Worm (Caenorhabditis elegans): ENCODE measurements around the gene kin-16.

The kin-16 gene

DNA sequence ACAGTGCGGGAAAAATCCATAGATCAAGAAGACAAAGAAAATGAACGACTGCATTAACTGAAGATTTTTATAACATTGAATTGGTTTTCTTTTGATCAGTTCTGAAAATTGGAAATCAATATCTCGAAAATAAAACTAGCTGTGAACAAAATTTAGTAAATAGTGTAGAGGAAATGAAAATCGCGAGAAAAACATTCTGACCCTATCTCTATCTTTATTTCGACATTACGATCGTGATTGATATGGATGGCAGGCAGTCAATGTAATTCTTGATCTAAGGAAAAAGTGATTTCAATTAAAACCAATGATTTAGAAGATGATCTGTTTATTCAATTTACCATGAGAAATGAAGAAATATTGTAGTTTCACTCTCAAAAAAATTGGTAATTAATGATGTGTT is at the start of gene kin-16:
kin-16 (minus strand) TSS at position 101 of the 400 bp plus-strand sequence.
- no peak for TF ChIP-seq klf-2 (GFP tag; conservative IDR thresholded peaks at IDR 0.05)
- no peak for TF ChIP-seq flt-1 (GFP tag; IDR thresholded peaks at IDR 0.05)
- no peak for TF ChIP-seq ztf-23 (GFP tag; IDR thresholded peaks at IDR 0.05)
- no peak for TF ChIP-seq tab-1 (GFP tag; IDR thresholded peaks at IDR 0.05)
- TF ChIP-seq med-1 (GFP tag; optimal IDR thresholded peaks at IDR 0.05; ENCODE audit: insufficient read depth): no peak
- no peak for TF ChIP-seq ref-1 (GFP tag; conservative IDR thresholded peaks at IDR 0.05)
- TF ChIP-seq ztf-29 (GFP tag; IDR thresholded peaks at IDR 0.05): no peak
- no peak for TF ChIP-seq cog-1 (tag; optimal IDR thresholded peaks at IDR 0.05)
- TF ChIP-seq T22C8.4 (GFP tag; IDR thresholded peaks at IDR 0.05): no peak

DNA sequence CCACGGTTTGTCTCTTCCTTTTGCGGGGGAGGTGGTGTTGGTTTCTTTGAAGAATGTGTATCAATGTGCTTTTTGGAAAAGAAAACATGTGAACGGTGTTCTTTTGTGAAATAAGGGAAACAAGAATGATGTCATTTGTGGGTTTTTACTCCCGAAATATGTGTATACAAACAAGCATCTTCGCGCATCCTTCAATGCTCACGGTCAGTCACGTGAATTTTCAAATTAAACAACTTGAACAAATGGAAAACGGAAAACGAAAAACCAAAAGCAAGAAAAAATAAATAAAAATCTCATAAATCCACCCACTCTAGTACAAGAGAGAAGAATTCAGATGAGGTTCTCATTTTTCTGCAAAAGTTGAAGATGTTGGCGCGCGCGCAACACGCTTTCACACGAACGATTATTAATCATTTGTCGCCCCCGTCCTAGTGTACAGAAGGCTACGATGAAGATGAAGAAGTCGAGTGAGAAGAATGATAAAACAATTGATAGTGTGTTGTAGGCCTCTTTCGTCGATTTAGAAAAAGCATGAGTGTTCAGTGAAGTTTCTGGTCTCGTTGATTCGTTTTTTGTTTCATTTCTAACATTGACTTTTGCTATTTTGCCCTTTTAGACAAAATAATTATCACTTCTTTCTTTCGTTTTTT is 49.3 kb upstream of the kin-16 start:
- TF ChIP-seq tab-1 (GFP tag; IDR thresholded peaks at IDR 0.05): no peak
- no peak for TF ChIP-seq cog-1 (tag; optimal IDR thresholded peaks at IDR 0.05)
- TF ChIP-seq flt-1 (GFP tag; IDR thresholded peaks at IDR 0.05): no peak
- no peak for TF ChIP-seq T22C8.4 (GFP tag; IDR thresholded peaks at IDR 0.05)
- TF ChIP-seq med-1 (GFP tag; optimal IDR thresholded peaks at IDR 0.05; ENCODE audit: insufficient read depth): no peak
- TF ChIP-seq ztf-29 (GFP tag; IDR thresholded peaks at IDR 0.05): no peak
- TF ChIP-seq ref-1 (GFP tag; conservative IDR thresholded peaks at IDR 0.05): no peak
- no peak for TF ChIP-seq klf-2 (GFP tag; conservative IDR thresholded peaks at IDR 0.05)
- no peak for TF ChIP-seq ztf-23 (GFP tag; IDR thresholded peaks at IDR 0.05)

DNA sequence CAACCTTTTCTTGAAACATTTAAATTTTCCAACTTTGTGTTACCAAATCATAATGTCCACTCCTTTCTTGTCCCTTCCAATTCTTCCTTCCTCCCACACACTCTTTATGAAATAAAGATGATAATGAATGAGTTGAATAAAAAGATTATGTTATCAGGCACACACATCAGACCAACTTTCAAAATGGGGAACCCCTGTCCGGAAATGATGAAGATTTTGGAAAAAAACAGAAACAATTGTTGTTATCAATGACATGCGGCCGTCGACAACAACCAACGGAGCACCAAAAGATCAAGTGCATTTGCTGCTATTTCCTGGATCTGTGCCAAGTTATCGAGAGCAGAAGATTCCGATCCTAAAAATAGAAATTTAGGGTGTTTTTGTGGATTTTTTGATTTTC is 47.4 kb upstream of the kin-16 start:
- TF ChIP-seq tab-1 (GFP tag; IDR thresholded peaks at IDR 0.05) (no peak), T22C8.4 (GFP tag; IDR thresholded peaks at IDR 0.05) (no peak), klf-2 (GFP tag; conservative IDR thresholded peaks at IDR 0.05) (no peak), ztf-29 (GFP tag; IDR thresholded peaks at IDR 0.05) (no peak), flt-1 (GFP tag; IDR thresholded peaks at IDR 0.05) (no peak), med-1 (GFP tag; optimal IDR thresholded peaks at IDR 0.05; ENCODE audit: insufficient read depth) (no peak), ztf-23 (GFP tag; IDR thresholded peaks at IDR 0.05) (no peak)

DNA sequence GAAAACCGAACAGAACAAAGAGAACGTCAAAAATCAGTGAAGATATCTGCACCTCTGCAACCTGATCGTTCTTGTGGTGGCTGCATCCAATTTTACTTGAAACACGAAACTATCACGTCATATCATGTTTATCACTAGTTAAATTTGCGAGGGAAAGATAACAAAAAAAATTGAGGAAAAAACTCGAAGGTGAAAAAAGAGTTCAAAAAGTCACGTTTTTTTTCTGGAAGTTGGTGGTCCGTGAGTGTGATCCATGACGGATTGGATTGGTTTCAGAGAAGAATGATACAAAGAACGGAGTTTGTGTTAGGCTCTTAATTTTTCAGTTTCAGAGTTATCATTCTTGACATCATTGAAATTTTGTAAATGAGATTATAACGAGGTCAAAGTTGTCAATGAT is 46.6 kb upstream of the kin-16 start:
- TF ChIP-seq klf-2 (GFP tag; conservative IDR thresholded peaks at IDR 0.05) (no peak), T22C8.4 (GFP tag; IDR thresholded peaks at IDR 0.05) (no peak), tab-1 (GFP tag; IDR thresholded peaks at IDR 0.05) (no peak), ztf-29 (GFP tag; IDR thresholded peaks at IDR 0.05) (no peak), med-1 (GFP tag; optimal IDR thresholded peaks at IDR 0.05; ENCODE audit: insufficient read depth) (no peak), ztf-23 (GFP tag; IDR thresholded peaks at IDR 0.05) (no peak)

DNA sequence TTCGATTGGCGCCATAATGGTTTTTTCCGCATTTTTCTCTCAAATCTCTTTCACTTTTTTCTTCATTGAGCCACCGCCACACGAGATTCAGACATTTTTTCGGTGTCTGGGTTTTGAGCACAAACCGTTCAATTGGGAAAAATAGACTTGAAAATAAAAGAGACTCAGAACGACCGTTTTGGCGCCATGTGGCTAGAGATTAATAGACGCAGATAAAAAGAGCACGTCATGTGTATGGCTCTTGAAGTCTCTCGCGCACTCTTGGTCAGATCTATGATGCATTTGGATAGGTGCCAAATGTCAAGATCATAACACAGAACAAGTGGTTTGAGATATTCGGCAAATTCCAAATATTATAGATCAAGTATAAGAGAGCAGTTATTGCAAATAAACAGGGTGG is 45.5 kb upstream of the kin-16 start:
- no peak for TF ChIP-seq flt-1 (GFP tag; IDR thresholded peaks at IDR 0.05)
- no peak for TF ChIP-seq cog-1 (tag; optimal IDR thresholded peaks at IDR 0.05)
- no peak for TF ChIP-seq ref-1 (GFP tag; conservative IDR thresholded peaks at IDR 0.05)
- no peak for TF ChIP-seq med-1 (GFP tag; optimal IDR thresholded peaks at IDR 0.05; ENCODE audit: insufficient read depth)
- TF ChIP-seq T22C8.4 (GFP tag; IDR thresholded peaks at IDR 0.05): no peak
- TF ChIP-seq klf-2 (GFP tag; conservative IDR thresholded peaks at IDR 0.05): no peak
- no peak for TF ChIP-seq ztf-29 (GFP tag; IDR thresholded peaks at IDR 0.05)
- no peak for TF ChIP-seq ztf-23 (GFP tag; IDR thresholded peaks at IDR 0.05)
- no peak for TF ChIP-seq tab-1 (GFP tag; IDR thresholded peaks at IDR 0.05)

DNA sequence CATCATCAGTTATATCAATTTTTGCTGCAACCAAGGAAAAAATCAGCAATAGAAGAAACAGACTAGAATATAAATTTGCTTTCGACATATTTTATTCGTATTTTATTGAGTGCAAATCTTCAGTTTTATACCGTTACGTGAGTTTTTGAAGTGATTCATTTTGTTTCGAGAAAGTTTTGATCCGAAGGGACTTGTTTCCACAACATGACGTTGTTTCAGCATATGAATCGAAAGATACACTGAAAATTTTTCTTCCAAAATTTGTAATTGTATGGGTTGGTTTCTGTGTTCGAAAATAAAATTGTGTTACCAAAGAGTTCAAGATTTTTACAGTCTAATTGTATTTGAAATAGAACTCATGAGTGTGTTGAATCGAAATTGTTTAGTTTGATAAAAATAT is 44.1 kb upstream of the kin-16 start, which contains the start of gene T19H5.7:
T19H5.7 (minus strand) TSS at position 101 of the 400 bp plus-strand sequence.
- TF ChIP-seq ztf-29 (GFP tag; IDR thresholded peaks at IDR 0.05): no peak
- no peak for TF ChIP-seq klf-2 (GFP tag; conservative IDR thresholded peaks at IDR 0.05)
- TF ChIP-seq T22C8.4 (GFP tag; IDR thresholded peaks at IDR 0.05): no peak
- no peak for TF ChIP-seq tab-1 (GFP tag; IDR thresholded peaks at IDR 0.05)
- TF ChIP-seq flt-1 (GFP tag; IDR thresholded peaks at IDR 0.05): no peak
- no peak for TF ChIP-seq ztf-23 (GFP tag; IDR thresholded peaks at IDR 0.05)
- no peak for TF ChIP-seq med-1 (GFP tag; optimal IDR thresholded peaks at IDR 0.05; ENCODE audit: insufficient read depth)

DNA sequence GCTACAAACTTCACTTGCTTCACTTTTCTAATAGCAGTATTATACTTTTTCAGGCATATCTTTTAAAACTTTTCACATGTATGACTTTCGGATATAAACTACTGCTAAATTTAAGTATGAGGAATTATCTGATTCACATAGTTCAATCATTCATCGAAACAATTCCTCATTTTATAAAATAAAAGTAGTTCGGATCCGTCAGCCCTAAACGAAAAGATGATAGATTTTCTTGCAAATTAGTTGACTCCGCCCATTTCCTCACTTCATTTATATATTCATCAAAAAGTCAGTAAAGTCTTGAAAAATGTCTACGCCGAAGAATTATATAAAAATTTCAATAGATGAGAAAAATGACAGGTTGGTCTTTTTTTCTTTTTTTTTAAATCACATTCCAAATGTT is 41.7 kb upstream of the kin-16 start, which contains the start of gene chil-27:
chil-27 (plus strand) TSS at position 301 of the 400 bp plus-strand sequence.
- TF ChIP-seq tab-1 (GFP tag; IDR thresholded peaks at IDR 0.05) (no peak), T22C8.4 (GFP tag; IDR thresholded peaks at IDR 0.05) (no peak), med-1 (GFP tag; optimal IDR thresholded peaks at IDR 0.05; ENCODE audit: insufficient read depth) (no peak), flt-1 (GFP tag; IDR thresholded peaks at IDR 0.05) (no peak), cog-1 (tag; optimal IDR thresholded peaks at IDR 0.05) (no peak), klf-2 (GFP tag; conservative IDR thresholded peaks at IDR 0.05) (no peak), ref-1 (GFP tag; conservative IDR thresholded peaks at IDR 0.05) (no peak), ztf-29 (GFP tag; IDR thresholded peaks at IDR 0.05) (no peak), ztf-23 (GFP tag; IDR thresholded peaks at IDR 0.05) (no peak)

DNA sequence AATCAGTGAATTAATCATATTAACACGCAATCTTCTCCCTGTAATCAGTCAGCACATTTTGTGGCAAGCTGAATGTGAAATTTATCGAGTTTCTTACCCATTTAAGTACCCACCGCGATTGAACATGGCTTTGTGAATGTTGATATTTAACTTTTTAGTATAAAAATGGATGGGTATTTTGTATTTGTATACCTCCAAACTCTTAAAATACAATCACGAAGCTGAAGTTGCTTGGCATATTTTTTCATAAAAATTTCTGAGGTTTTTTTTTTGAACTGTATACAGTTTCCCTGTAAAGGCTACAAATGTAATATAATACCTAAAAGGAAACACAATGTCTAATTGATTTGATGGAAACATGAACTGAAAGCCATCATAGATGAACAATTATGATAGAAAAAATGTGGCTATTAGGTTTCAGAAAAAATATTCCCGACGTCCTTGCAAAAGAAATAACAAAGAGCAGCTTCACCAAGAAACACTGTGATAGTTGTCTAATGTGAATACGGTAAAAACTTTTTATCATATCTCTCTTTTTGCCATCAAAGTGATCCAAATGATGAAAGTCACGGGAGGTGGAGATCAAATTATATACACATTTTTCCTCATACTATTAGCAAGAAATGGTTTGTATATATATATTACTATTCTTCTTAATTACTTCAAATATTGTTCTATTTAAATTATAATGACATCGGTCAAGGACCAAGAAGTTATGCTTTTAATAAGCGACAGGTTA is 38.6 kb upstream of the kin-16 start, which contains the start of the genes chil-25 and chil-26:
chil-25 (minus strand) TSS at position 101 of the 739 bp plus-strand sequence.
chil-26 (plus strand) TSS at position 689 of the 739 bp plus-strand sequence.
- TF ChIP-seq ref-1 (GFP tag; conservative IDR thresholded peaks at IDR 0.05): no peak
- no peak for TF ChIP-seq flt-1 (GFP tag; IDR thresholded peaks at IDR 0.05)
- TF ChIP-seq T22C8.4 (GFP tag; IDR thresholded peaks at IDR 0.05): no peak
- no peak for TF ChIP-seq cog-1 (tag; optimal IDR thresholded peaks at IDR 0.05)
- no peak for TF ChIP-seq ztf-23 (GFP tag; IDR thresholded peaks at IDR 0.05)
- no peak for TF ChIP-seq ztf-29 (GFP tag; IDR thresholded peaks at IDR 0.05)
- no peak for TF ChIP-seq klf-2 (GFP tag; conservative IDR thresholded peaks at IDR 0.05)
- TF ChIP-seq tab-1 (GFP tag; IDR thresholded peaks at IDR 0.05): no peak
- TF ChIP-seq med-1 (GFP tag; optimal IDR thresholded peaks at IDR 0.05; ENCODE audit: insufficient read depth): no peak

DNA sequence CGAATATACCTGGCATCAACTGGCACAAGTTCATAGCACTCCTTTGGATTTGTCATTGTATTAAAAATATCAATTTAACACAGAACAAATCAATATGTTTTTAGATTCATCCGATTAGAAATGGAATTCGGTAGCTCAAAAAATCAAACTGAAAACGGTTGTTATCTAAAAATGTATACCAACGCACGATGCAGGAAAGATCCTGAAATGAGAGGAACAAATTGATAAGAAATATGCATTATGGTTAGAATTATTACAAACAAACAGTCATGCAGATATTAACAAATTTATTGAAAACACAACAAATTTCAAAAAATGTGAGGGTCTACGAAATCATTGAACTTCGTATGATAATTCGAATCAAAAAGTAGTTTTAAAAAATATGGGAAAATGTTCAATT is 34.1 kb upstream of the kin-16 start, which contains the start of gene T19H5.6:
T19H5.6 (minus strand) TSS at position 195 of the 400 bp plus-strand sequence.
- TF ChIP-seq flt-1 (GFP tag; IDR thresholded peaks at IDR 0.05) (no peak), klf-2 (GFP tag; conservative IDR thresholded peaks at IDR 0.05) (no peak), med-1 (GFP tag; optimal IDR thresholded peaks at IDR 0.05; ENCODE audit: insufficient read depth) (no peak), ztf-29 (GFP tag; IDR thresholded peaks at IDR 0.05) (no peak), ztf-23 (GFP tag; IDR thresholded peaks at IDR 0.05) (no peak), T22C8.4 (GFP tag; IDR thresholded peaks at IDR 0.05) (no peak)

Measured in whole organism, midembryonic.